Worm (Caenorhabditis elegans) whole organism, L1 larva: ENCODE measurements around the gene C09F5.1.

Experiments used
- aha-1 ChIP-seq: fragments of 150-350 bp; optimal IDR thresholded peaks from 2 replicates; lab custom pipeline; 2014; ENCODE audit warnings: missing biosample characterization, missing genetic modification characterization
- aly-2 ChIP-seq: fragments of 150-350 bp; optimal IDR thresholded peaks from 2 replicates; lab custom pipeline; 2014; ENCODE audit warnings: missing biosample characterization, missing genetic modification characterization
- ama-1 ChIP-seq: fragments of 150-350 bp; optimal IDR thresholded peaks from 2 replicates; lab custom pipeline; 2014
- blmp-1 ChIP-seq: fragments of 150-350 bp; optimal IDR thresholded peaks from 2 replicates; lab custom pipeline; 2014; ENCODE audit warnings: missing biosample characterization, missing genetic modification characterization
- ceh-8 ChIP-seq: fragments of 200-800 bp; sonication (Bioruptor generic); optimal IDR thresholded peaks from 2 replicates; lab custom pipeline; 2018; ENCODE audit warnings: mild to moderate bottlenecking, missing genetic modification characterization, moderate library complexity, missing compliant biosample characterization
- ceh-82 ChIP-seq, 3 experiments: fragments of 150-350 bp in 1 of 3; sonication (generic microtip) in 2 of 3; optimal IDR thresholded peaks; 2 replicates each; lab custom pipeline; 2014 to 2017; ENCODE audit warnings: missing biosample characterization in 3 of 3, missing genetic modification characterization in 3 of 3
- dsc-1 ChIP-seq: sonication (generic microtip); optimal IDR thresholded peaks from 2 replicates; lab custom pipeline; 2016; ENCODE audit warnings: mild to moderate bottlenecking, missing genetic modification characterization, missing compliant biosample characterization
- efl-1 ChIP-seq, 4 experiments: fragments of 150-350 bp; optimal IDR thresholded peaks in 3 of 4; peaks in 1 of 4; 1 replicate in 1 of 4; 2 replicates in 3 of 4; lab custom pipeline; 2014; ENCODE audit warnings: missing biosample characterization in 2 of 4, missing genetic modification characterization in 2 of 4, missing genetic modification reagents in 2 of 4
- efl-3 ChIP-seq: fragments of 200-800 bp; sonication (Bioruptor generic); optimal IDR thresholded peaks from 2 replicates; lab custom pipeline; 2018; ENCODE audit warnings: mild to moderate bottlenecking, missing genetic modification characterization, missing compliant biosample characterization
- egl-13 ChIP-seq: sonication (generic microtip); optimal IDR thresholded peaks from 2 replicates; lab custom pipeline; 2016; ENCODE audit warnings: missing genotype, missing genetic modification reagents, missing genetic modification characterization, missing compliant biosample characterization
- elt-3 ChIP-seq, 6 experiments: fragments of 150-350 bp in 1 of 6; sonication (generic microtip); optimal IDR thresholded peaks; 2 replicates each; lab custom pipeline; 2017 to 2018; ENCODE audit warnings: missing biosample characterization in 6 of 6, missing genetic modification characterization in 6 of 6, inconsistent platforms in 1 of 6
- fkh-4 ChIP-seq: sonication (generic microtip); optimal IDR thresholded peaks from 2 replicates; lab custom pipeline; 2016; ENCODE audit warnings: missing compliant biosample characterization, missing genetic modification characterization, borderline replicate concordance
- fkh-8 ChIP-seq: sonication (generic microtip); optimal IDR thresholded peaks from 2 replicates; lab custom pipeline; 2016; ENCODE audit warnings: mild to moderate bottlenecking, missing genetic modification characterization, missing compliant biosample characterization
- fos-1 ChIP-seq: fragments of 150-350 bp; optimal IDR thresholded peaks from 2 replicates; lab custom pipeline; 2014; ENCODE audit warnings: missing biosample characterization, missing genetic modification characterization
- grh-1 ChIP-seq: fragments of 200-800 bp; sonication (Bioruptor generic); IDR thresholded peaks from 2 replicates; pipeline ENCODE4 v1.3.6; 2022; ENCODE audit warnings: missing genetic modification reagents, missing genetic modification characterization, missing compliant biosample characterization
- hlh-17 ChIP-seq: fragments of 200-800 bp; sonication (Bioruptor generic); optimal IDR thresholded peaks from 2 replicates; lab custom pipeline; 2018; ENCODE audit warnings: missing genetic modification characterization, mild to moderate bottlenecking, missing compliant biosample characterization, moderate library complexity, borderline replicate concordance
- hlh-4 ChIP-seq: sonication (generic microtip); optimal IDR thresholded peaks from 2 replicates; lab custom pipeline; 2016; ENCODE audit warnings: mild to moderate bottlenecking, missing genetic modification characterization, missing compliant biosample characterization
- isw-1 ChIP-seq: fragments of 200-800 bp; sonication (Bioruptor generic); IDR thresholded peaks from 2 replicates; pipeline ENCODE4 v1.3.6; 2022; ENCODE audit warnings: missing genetic modification characterization, missing compliant biosample characterization
- lin-14 ChIP-seq: fragments of 200-800 bp; sonication (Bioruptor generic); optimal IDR thresholded peaks from 2 replicates; lab custom pipeline; 2018; ENCODE audit warnings: mild to moderate bottlenecking, missing genetic modification characterization, moderate library complexity, missing compliant biosample characterization
- lin-39 ChIP-seq: fragments of 150-350 bp; optimal IDR thresholded peaks from 2 replicates; lab custom pipeline; 2014; ENCODE audit warnings: missing biosample characterization, missing genetic modification reagents, missing genetic modification characterization
- lsy-2 ChIP-seq, 2 experiments: fragments of 150-350 bp; optimal IDR thresholded peaks; 2 replicates each; lab custom pipeline; 2014; ENCODE audit warnings: missing biosample characterization in 2 of 2, missing genetic modification characterization in 2 of 2
- mab-9 ChIP-seq: fragments of 200-800 bp; sonication (Bioruptor generic); IDR thresholded peaks from 2 replicates; pipeline ENCODE4 v1.3.6; 2022; ENCODE audit warnings: missing genetic modification reagents, missing genetic modification characterization, missing compliant biosample characterization
- mdl-1 ChIP-seq, 2 experiments: fragments of 150-350 bp; optimal IDR thresholded peaks; 2 replicates each; lab custom pipeline; 2014 to 2017; ENCODE audit warnings: missing biosample characterization in 2 of 2, missing genetic modification characterization in 2 of 2, inconsistent platforms in 1 of 2
- mef-2 ChIP-seq: fragments of 150-350 bp; optimal IDR thresholded peaks from 2 replicates; lab custom pipeline; 2014; ENCODE audit warnings: missing biosample characterization, missing genetic modification characterization
- mep-1 ChIP-seq: fragments of 150-350 bp; optimal IDR thresholded peaks from 2 replicates; lab custom pipeline; 2014; ENCODE audit warnings: missing biosample characterization, missing genetic modification characterization
- nhr-19 ChIP-seq: fragments of 200-800 bp; sonication (Bioruptor generic); conservative IDR thresholded peaks from 2 replicates; pipeline ENCODE4 v1.3.6; 2022; ENCODE audit warnings: missing genetic modification characterization, missing compliant biosample characterization
- nhr-20 ChIP-seq: sonication (generic microtip); optimal IDR thresholded peaks from 2 replicates; lab custom pipeline; 2016; ENCODE audit warnings: mild to moderate bottlenecking, missing genetic modification characterization, missing compliant biosample characterization
- nhr-47 ChIP-seq: sonication (generic microtip); optimal IDR thresholded peaks from 2 replicates; lab custom pipeline; 2016; ENCODE audit warnings: mild to moderate bottlenecking, missing genetic modification characterization, moderate library complexity, missing compliant biosample characterization
- nhr-71 ChIP-seq: sonication (generic microtip); optimal IDR thresholded peaks from 2 replicates; lab custom pipeline; 2016; ENCODE audit warnings: mild to moderate bottlenecking, missing genetic modification characterization, moderate library complexity, missing compliant biosample characterization
- nhr-85 ChIP-seq: sonication (generic microtip); peaks from one replicate; lab custom pipeline; 2016; ENCODE audit warnings: missing genetic modification characterization, inconsistent platforms, missing compliant biosample characterization
- pax-3 ChIP-seq: fragments of 200-800 bp; sonication (Bioruptor generic); optimal IDR thresholded peaks from 2 replicates; lab custom pipeline; 2018; ENCODE audit warnings: mild to moderate bottlenecking, missing genetic modification characterization, moderate library complexity, missing compliant biosample characterization
- rnt-1 ChIP-seq: sonication (generic microtip); optimal IDR thresholded peaks from 2 replicates; lab custom pipeline; 2016; ENCODE audit warnings: mild to moderate bottlenecking, missing genetic modification characterization, moderate library complexity, missing compliant biosample characterization
- skn-1 ChIP-seq: fragments of 150-350 bp; optimal IDR thresholded peaks from 2 replicates; lab custom pipeline; 2014; ENCODE audit warnings: missing biosample characterization, missing genetic modification characterization
- snu-23 ChIP-seq: sonication (generic microtip); optimal IDR thresholded peaks from 2 replicates; lab custom pipeline; 2016; ENCODE audit warnings: missing genetic modification characterization, missing compliant biosample characterization
- sptf-1 ChIP-seq: fragments of 150-350 bp; optimal IDR thresholded peaks from 2 replicates; lab custom pipeline; 2014; ENCODE audit warnings: missing biosample characterization, missing genetic modification characterization
- unc-30 ChIP-seq: sonication (generic microtip); optimal IDR thresholded peaks from 2 replicates; lab custom pipeline; 2017; ENCODE audit warnings: missing biosample characterization, missing genetic modification characterization
- xbp-1 ChIP-seq: sonication (generic microtip); optimal IDR thresholded peaks from 2 replicates; lab custom pipeline; 2016; ENCODE audit warnings: missing genetic modification characterization, missing compliant biosample characterization

The C09F5.1 gene

DNA sequence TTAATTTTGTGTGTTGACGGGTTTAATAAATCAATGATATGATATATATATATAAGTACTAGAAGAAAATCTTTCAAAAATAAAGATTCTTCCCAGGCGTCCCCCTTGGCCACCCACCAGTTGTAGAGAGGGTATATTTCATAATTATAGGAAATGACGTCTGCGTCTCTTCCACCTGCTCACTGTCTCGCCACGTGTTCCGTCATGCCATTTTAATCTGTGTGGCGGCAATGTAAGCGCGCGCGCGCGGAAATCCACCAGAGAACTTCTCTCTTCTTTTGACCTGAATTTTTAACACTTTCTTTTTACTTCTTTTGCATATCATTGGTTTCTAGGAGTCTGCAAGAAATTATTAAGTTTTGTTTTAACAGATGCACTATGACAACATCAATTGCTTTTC is 4.1 kb upstream of the C09F5.1 start:
- TF ChIP-seq dsc-1 (tag; lab: Kevin White, UChicago) (no peak), hlh-17 (GFP tag; lab: Kevin White, UChicago) (no peak), rnt-1 (no peak), blmp-1 (peak; percentile 68), mef-2 (tag; lab: Kevin White, UChicago) (no peak), skn-1 (tag; lab: Kevin White, UChicago) (peak; percentile 21), grh-1 (GFP tag; lab: Robert Waterston, UW) (no peak), efl-1 (optimal IDR thresholded peaks at IDR 0.05; lab: Kevin White, UChicago) (no peak), efl-1 (GFP tag; optimal IDR thresholded peaks at IDR 0.05 in 1 of 2; lab: Kevin White, UChicago) (peak in 1 of 2 experiments; percentile 28)

DNA sequence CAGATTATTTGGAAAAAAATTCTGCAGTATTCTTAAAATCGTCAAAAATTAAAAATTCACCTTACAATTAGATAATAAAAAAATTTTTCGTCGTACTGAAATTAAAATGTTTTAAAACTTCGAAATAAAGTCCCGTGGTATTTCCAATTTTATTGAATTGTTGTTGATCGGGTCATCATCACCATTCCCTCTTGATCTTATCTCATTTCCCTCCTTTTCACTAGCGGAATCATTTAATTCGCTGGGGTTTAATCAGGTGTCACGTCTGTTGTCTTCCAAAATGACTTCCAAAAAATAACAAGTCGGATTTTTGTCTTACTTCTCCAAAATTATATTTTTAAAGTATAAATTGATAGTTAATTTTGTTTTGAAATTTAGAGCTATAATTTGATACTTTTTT is 1.8 kb upstream of the C09F5.1 start:
- no peak for TF ChIP-seq fos-1
- peak; percentile 9 for TF ChIP-seq snu-23 (GFP tag; lab: Kevin White, UChicago)
- no peak for TF ChIP-seq nhr-19
- TF ChIP-seq fkh-8 (tag; lab: Kevin White, UChicago) = no peak
- no peak for TF ChIP-seq mab-9 (GFP tag; lab: Robert Waterston, UW)
- no peak for TF ChIP-seq ceh-8 (GFP tag; lab: Kevin White, UChicago)
- TF ChIP-seq nhr-20 (tag; lab: Kevin White, UChicago) = peak; percentile 4
- TF ChIP-seq lin-39 (tag; lab: Kevin White, UChicago) = no peak
- TF ChIP-seq efl-3 (GFP tag; lab: Kevin White, UChicago) = no peak
- no peak for TF ChIP-seq mdl-1 (tag; optimal IDR thresholded peaks at IDR 0.05; lab: Kevin White, UChicago)
- TF ChIP-seq ama-1 (lab: Kevin White, UChicago) = no peak
- no peak for TF ChIP-seq pax-3 (tag; lab: Kevin White, UChicago)
- TF ChIP-seq ceh-82 (tag; optimal IDR thresholded peaks at IDR 0.05; lab: Kevin White, UChicago) = no peak
- TF ChIP-seq xbp-1 (tag; lab: Kevin White, UChicago) = no peak
- TF ChIP-seq lin-14 (GFP tag; lab: Kevin White, UChicago) = peak; percentile 45
- no peak for TF ChIP-seq egl-13 (tag; lab: Kevin White, UChicago)
- no peak for TF ChIP-seq hlh-4 (tag; lab: Kevin White, UChicago)
- TF ChIP-seq fkh-4 (tag; lab: Kevin White, UChicago) = no peak
- no peak for TF ChIP-seq skn-1 (tag; lab: Kevin White, UChicago)
- TF ChIP-seq blmp-1 = peak; percentile 85
- no peak for TF ChIP-seq unc-30
- TF ChIP-seq aha-1 (tag; lab: Kevin White, UChicago) = no peak
- peak; percentile 15 for TF ChIP-seq mep-1 (tag; lab: Kevin White, UChicago)
- TF ChIP-seq elt-3 (tag; optimal IDR thresholded peaks at IDR 0.05; lab: Kevin White, UChicago) = peak in 1 of 6 experiments; percentile 60
- TF ChIP-seq isw-1 (GFP tag; lab: Robert Waterston, UW) = no peak
- no peak for TF ChIP-seq lsy-2 (tag; optimal IDR thresholded peaks at IDR 0.05; lab: Kevin White, UChicago)
- no peak for TF ChIP-seq grh-1 (GFP tag; lab: Robert Waterston, UW)
- no peak for TF ChIP-seq aly-2 (tag; lab: Kevin White, UChicago)
- peak; percentile 77 for TF ChIP-seq nhr-85
- no peak for TF ChIP-seq sptf-1 (tag; lab: Kevin White, UChicago)

DNA sequence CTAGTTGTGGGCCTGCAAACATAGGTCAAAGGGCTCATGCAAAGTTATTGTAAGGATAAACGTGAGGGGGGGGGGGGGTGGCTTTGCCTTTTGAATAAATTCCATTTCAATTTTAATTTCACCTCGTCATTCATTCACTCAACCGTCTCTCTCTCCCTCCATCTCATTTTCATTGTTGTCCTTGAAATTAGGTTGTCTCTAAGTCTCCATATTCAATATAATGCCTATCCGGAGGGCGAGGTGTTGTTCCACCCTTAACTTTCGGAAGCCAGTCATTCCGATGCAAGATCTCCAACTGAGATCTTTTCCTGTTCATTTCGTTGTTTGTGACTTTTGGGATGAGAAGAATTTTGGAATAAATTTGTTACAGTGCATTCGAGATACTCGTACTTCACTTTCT is 1.3 kb upstream of the C09F5.1 start:
- peak; percentile 4 for TF ChIP-seq nhr-20 (tag; lab: Kevin White, UChicago)
- peak; percentile 77 for TF ChIP-seq lin-14 (GFP tag; lab: Kevin White, UChicago)
- TF ChIP-seq nhr-47 = no peak
- TF ChIP-seq nhr-71 (tag; lab: Kevin White, UChicago) = no peak
- peak; percentile 65 for TF ChIP-seq mep-1 (tag; lab: Kevin White, UChicago)
- peak; percentile 95 for TF ChIP-seq blmp-1
- TF ChIP-seq nhr-85 = peak; percentile 76
